Fruit fly (Drosophila melanogaster) whole organism, embryonic: Measurements from ENCODE around the gene CG15643.

Experiments used
- BEAF-32 ChIP-seq: fragments of 200-800 bp; sonication (Bioruptor generic); optimal IDR thresholded peaks from 3 replicates; lab custom pipeline; 2017; ENCODE audit warnings: missing biosample characterization, missing genetic modification characterization, mild to moderate bottlenecking, moderate library complexity, missing genetic modification reagents
- CG10209 ChIP-seq: fragments of 200-800 bp; sonication (Bioruptor generic); optimal IDR thresholded peaks from 3 replicates; lab custom pipeline; 2017; ENCODE audit warnings: missing biosample characterization, mild to moderate bottlenecking, missing genetic modification characterization, missing genetic modification reagents
- CG10959 ChIP-seq: fragments of 200-800 bp; sonication (Bioruptor generic); IDR thresholded peaks from 2 replicates; pipeline ENCODE4 v1.3.6; 2022; ENCODE audit warnings: missing biosample characterization, missing genetic modification characterization
- CG10979 ChIP-seq: fragments of 200-800 bp; sonication (Bioruptor generic); optimal IDR thresholded peaks from 2 replicates; lab custom pipeline; 2018; ENCODE audit warnings: missing biosample characterization, mild to moderate bottlenecking, missing genetic modification characterization, moderate library complexity
- CG11560 ChIP-seq: fragments of 200-800 bp; sonication (Bioruptor generic); IDR thresholded peaks from 3 replicates; pipeline ENCODE4 v1.3.6; 2022; ENCODE audit warnings: missing biosample characterization, missing genetic modification characterization
- CG11696 ChIP-seq: fragments of 200-800 bp; sonication (Bioruptor generic); IDR thresholded peaks from 2 replicates; pipeline ENCODE4 v1.3.6; 2022; ENCODE audit warnings: missing biosample characterization, missing genetic modification characterization
- CG11723 ChIP-seq: fragments of 200-800 bp; sonication (Bioruptor generic); optimal IDR thresholded peaks from 2 replicates; lab custom pipeline; 2017; ENCODE audit warnings: missing biosample characterization, mild to moderate bottlenecking, missing genetic modification characterization
- CG1233 ChIP-seq: fragments of 200-800 bp; sonication (Bioruptor generic); optimal IDR thresholded peaks from 4 replicates; lab custom pipeline; 2018; ENCODE audit warnings: missing biosample characterization, mild to moderate bottlenecking, missing genetic modification characterization
- CG12391 ChIP-seq: fragments of 200-800 bp; sonication (Bioruptor generic); optimal IDR thresholded peaks from 3 replicates; lab custom pipeline; 2018; ENCODE audit warnings: missing biosample characterization, mild to moderate bottlenecking, missing genetic modification characterization, moderate library complexity
- CG12942 ChIP-seq: fragments of 200-800 bp; sonication (Bioruptor generic); optimal IDR thresholded peaks from 3 replicates; lab custom pipeline; 2016; ENCODE audit warnings: missing biosample characterization, missing genetic modification characterization
- CG13424 ChIP-seq: fragments of 200-800 bp; sonication (Bioruptor generic); optimal IDR thresholded peaks from 2 replicates; lab custom pipeline; 2019; ENCODE audit warnings: missing biosample characterization, mild to moderate bottlenecking, missing genetic modification characterization, moderate library complexity
- CG2116 ChIP-seq: fragments of 200-800 bp; sonication (Bioruptor generic); optimal IDR thresholded peaks from 3 replicates; lab custom pipeline; 2018; ENCODE audit warnings: missing biosample characterization, mild to moderate bottlenecking, missing genetic modification characterization
- CG2678 ChIP-seq: fragments of 200-800 bp; sonication (Bioruptor generic); optimal IDR thresholded peaks from 3 replicates; lab custom pipeline; 2019; ENCODE audit warnings: missing biosample characterization, mild to moderate bottlenecking, missing genetic modification characterization, moderate library complexity
- CG2712 ChIP-seq: fragments of 200-800 bp; optimal IDR thresholded peaks from 3 replicates; lab custom pipeline; 2019; ENCODE audit warnings: missing biosample characterization, mild to moderate bottlenecking, missing genetic modification characterization, moderate library complexity
- CG31388 ChIP-seq: fragments of 200-800 bp; sonication (Bioruptor generic); optimal IDR thresholded peaks from 2 replicates; lab custom pipeline; 2016; ENCODE audit warnings: missing biosample characterization, missing genetic modification characterization
- CG31441 ChIP-seq: fragments of 200-800 bp; sonication (Bioruptor generic); IDR thresholded peaks from 2 replicates; pipeline ENCODE4 v1.3.6; 2022; ENCODE audit warnings: missing biosample characterization, missing genetic modification characterization
- CG33213 ChIP-seq: fragments of 200-800 bp; sonication (Bioruptor generic); optimal IDR thresholded peaks from 3 replicates; lab custom pipeline; 2016; ENCODE audit warnings: missing biosample characterization, missing genetic modification characterization
- CG3726 ChIP-seq: fragments of 200-800 bp; sonication (Bioruptor generic); IDR thresholded peaks from 3 replicates; pipeline ENCODE4, ENCODE4 v1.3.6; 2022; ENCODE audit warnings: missing biosample characterization, missing genetic modification characterization
- CG4282 ChIP-seq: fragments of 200-800 bp; sonication (Bioruptor generic); optimal IDR thresholded peaks from 2 replicates; lab custom pipeline; 2016; ENCODE audit warnings: missing biosample characterization, missing genetic modification characterization
- CG7786 ChIP-seq: fragments of 200-800 bp; sonication (Bioruptor generic); optimal IDR thresholded peaks from 2 replicates; lab custom pipeline; 2016; ENCODE audit warnings: missing biosample characterization, missing genetic modification characterization
- CG7839 ChIP-seq: fragments of 200-800 bp; sonication (Bioruptor generic); optimal IDR thresholded peaks from 3 replicates; lab custom pipeline; 2018; ENCODE audit warnings: missing biosample characterization, mild to moderate bottlenecking, missing genetic modification characterization, moderate library complexity
- CoRest ChIP-seq: fragments of 200-800 bp; sonication (Bioruptor generic); optimal IDR thresholded peaks from 3 replicates; lab custom pipeline; 2018; ENCODE audit warnings: missing biosample characterization, mild to moderate bottlenecking, missing genetic modification characterization, moderate library complexity
- Dfd ChIP-seq, 2 experiments: fragments of >200 bp; optimal IDR thresholded peaks; 2 replicates each; lab custom pipeline; 2017; ENCODE audit warnings: missing biosample characterization in 2 of 2, missing genetic modification characterization in 2 of 2
- Eip74EF ChIP-seq, 2 experiments: fragments of 200-800 bp in 1 of 2; fragments of >200 bp in 1 of 2; sonication (Bioruptor generic) in 1 of 2; optimal IDR thresholded peaks; 2 replicates each; lab custom pipeline; 2017 to 2019; ENCODE audit warnings: missing biosample characterization in 2 of 2, missing genetic modification characterization in 2 of 2, mild to moderate bottlenecking in 1 of 2, moderate library complexity in 1 of 2
- HHEX ChIP-seq: fragments of 200-800 bp; sonication (Bioruptor generic); optimal IDR thresholded peaks from 3 replicates; lab custom pipeline; 2017; ENCODE audit warnings: missing biosample characterization, mild to moderate bottlenecking, missing genetic modification characterization, missing genetic modification reagents
- Hr39 ChIP-seq: fragments of >200 bp; optimal IDR thresholded peaks from 2 replicates; lab custom pipeline; 2017
- Hr51 ChIP-seq, 2 experiments: fragments of 200-800 bp; sonication (Bioruptor generic); optimal IDR thresholded peaks; 2 replicates in 1 of 2; 3 replicates in 1 of 2; lab custom pipeline; 2016 to 2018; ENCODE audit warnings: missing biosample characterization in 2 of 2, missing genetic modification characterization in 2 of 2, mild to moderate bottlenecking in 1 of 2, moderate library complexity in 1 of 2
- MTF-1 ChIP-seq: fragments of 200-800 bp; sonication (Bioruptor generic); optimal IDR thresholded peaks from 2 replicates; lab custom pipeline; 2018; ENCODE audit warnings: missing biosample characterization, mild to moderate bottlenecking, missing genetic modification characterization, borderline replicate concordance
- Mad ChIP-seq: fragments of 200-800 bp; sonication (Bioruptor generic); optimal IDR thresholded peaks from 2 replicates; lab custom pipeline; 2016; ENCODE audit warnings: missing biosample characterization, missing genetic modification characterization
- Sox102F ChIP-seq: fragments of 200-800 bp; sonication (Bioruptor generic); optimal IDR thresholded peaks from 2 replicates; lab custom pipeline; 2018; ENCODE audit warnings: missing biosample characterization, mild to moderate bottlenecking, missing genetic modification characterization, moderate library complexity
- Taf1 ChIP-seq: fragments of 200-800 bp; sonication (Bioruptor generic); IDR thresholded peaks from 2 replicates; pipeline ENCODE4 v1.3.6; 2022; ENCODE audit warnings: missing biosample characterization, missing genetic modification characterization
- ab ChIP-seq: fragments of 200-800 bp; sonication (Bioruptor generic); optimal IDR thresholded peaks from 2 replicates; lab custom pipeline; 2016; ENCODE audit warnings: missing biosample characterization, missing genetic modification characterization
- ase ChIP-seq: fragments of 200-800 bp; sonication (Bioruptor generic); IDR thresholded peaks from 3 replicates; pipeline ENCODE4 v1.3.6; 2022; ENCODE audit warnings: missing biosample characterization, missing genetic modification characterization
- chm ChIP-seq: fragments of 200-800 bp; sonication (Bioruptor generic); IDR thresholded peaks from 2 replicates; pipeline ENCODE4 v1.3.6; 2022; ENCODE audit warnings: missing biosample characterization, missing genetic modification characterization
- eve ChIP-seq, 2 experiments: fragments of >200 bp; optimal IDR thresholded peaks; 2 replicates each; lab custom pipeline; 2017; ENCODE audit warnings: missing biosample characterization in 2 of 2, missing genetic modification characterization in 2 of 2
- eyg ChIP-seq: fragments of 200-800 bp; sonication (Bioruptor generic); optimal IDR thresholded peaks from 3 replicates; lab custom pipeline; 2016; ENCODE audit warnings: missing biosample characterization, missing genetic modification characterization
- fd3F ChIP-seq: fragments of 200-800 bp; sonication (Bioruptor generic); optimal IDR thresholded peaks from 2 replicates; lab custom pipeline; 2018; ENCODE audit warnings: missing biosample characterization, mild to moderate bottlenecking, missing genetic modification characterization, moderate library complexity
- gem ChIP-seq: fragments of 200-800 bp; sonication (Bioruptor generic); optimal IDR thresholded peaks from 2 replicates; lab custom pipeline; 2019; ENCODE audit warnings: missing biosample characterization, mild to moderate bottlenecking, missing genetic modification characterization, moderate library complexity
- grau ChIP-seq: fragments of 200-800 bp; optimal IDR thresholded peaks from 3 replicates; lab custom pipeline; 2019; ENCODE audit warnings: missing biosample characterization, mild to moderate bottlenecking, missing genetic modification characterization, moderate library complexity
- ham ChIP-seq: fragments of 200-800 bp; sonication (Bioruptor generic); IDR thresholded peaks from 2 replicates; pipeline ENCODE4 v1.3.6; 2022; ENCODE audit warnings: missing biosample characterization, missing genetic modification characterization
- ken ChIP-seq: fragments of 200-800 bp; sonication (Bioruptor generic); IDR thresholded peaks from 3 replicates; pipeline ENCODE4 v1.3.6; 2022; ENCODE audit warnings: missing biosample characterization, missing genetic modification characterization
- nerfin-1 ChIP-seq: fragments of 200-800 bp; sonication (Bioruptor generic); optimal IDR thresholded peaks from 3 replicates; lab custom pipeline; 2019; ENCODE audit warnings: missing biosample characterization, mild to moderate bottlenecking, missing genetic modification characterization, moderate library complexity
- pfk ChIP-seq: fragments of 200-800 bp; sonication (Bioruptor generic); optimal IDR thresholded peaks from 2 replicates; lab custom pipeline; 2018; ENCODE audit warnings: missing biosample characterization, mild to moderate bottlenecking, missing genetic modification characterization, moderate library complexity
- slbo ChIP-seq: fragments of 200-800 bp; sonication (Bioruptor generic); IDR thresholded peaks from 2 replicates; pipeline ENCODE4 v1.3.6; 2022; ENCODE audit warnings: missing biosample characterization, missing genetic modification characterization
- sqz ChIP-seq: fragments of 200-800 bp; sonication (Bioruptor generic); optimal IDR thresholded peaks from 3 replicates; lab custom pipeline; 2018; ENCODE audit warnings: missing biosample characterization, mild to moderate bottlenecking, missing genetic modification characterization
- sug ChIP-seq: fragments of 200-800 bp; optimal IDR thresholded peaks from 2 replicates; lab custom pipeline; 2019; ENCODE audit warnings: missing biosample characterization, mild to moderate bottlenecking, missing genetic modification characterization, moderate library complexity
- tgo ChIP-seq: fragments of 200-800 bp; sonication (Bioruptor generic); IDR thresholded peaks from 3 replicates; pipeline ENCODE4 v1.3.6; 2022; ENCODE audit warnings: missing biosample characterization, missing genetic modification characterization
- tio ChIP-seq: fragments of 200-800 bp; sonication (Bioruptor generic); optimal IDR thresholded peaks from 2 replicates; lab custom pipeline; 2017; ENCODE audit warnings: missing biosample characterization, missing genetic modification characterization, inconsistent platforms
- tll ChIP-seq, 2 experiments: fragments of 200-800 bp in 1 of 2; fragments of >200 bp in 1 of 2; sonication (Bioruptor generic) in 1 of 2; optimal IDR thresholded peaks; 2 replicates each; lab custom pipeline; 2017 to 2019; ENCODE audit warnings: missing biosample characterization in 2 of 2, missing genetic modification characterization in 2 of 2, mild to moderate bottlenecking in 1 of 2, moderate library complexity in 1 of 2
- vnd ChIP-seq: fragments of 200-800 bp; sonication (Bioruptor generic); IDR thresholded peaks from 3 replicates; pipeline ENCODE4 v1.3.6; 2022; ENCODE audit warnings: missing biosample characterization, missing genetic modification characterization; ENCODE audit not compliant: partially characterized antibody
- zen2 ChIP-seq: fragments of 200-800 bp; sonication (Bioruptor generic); IDR thresholded peaks from 3 replicates; pipeline ENCODE4 v1.3.6; 2022; ENCODE audit warnings: missing biosample characterization, missing genetic modification characterization; ENCODE audit not compliant: partially characterized antibody

The CG15643 gene

DNA sequence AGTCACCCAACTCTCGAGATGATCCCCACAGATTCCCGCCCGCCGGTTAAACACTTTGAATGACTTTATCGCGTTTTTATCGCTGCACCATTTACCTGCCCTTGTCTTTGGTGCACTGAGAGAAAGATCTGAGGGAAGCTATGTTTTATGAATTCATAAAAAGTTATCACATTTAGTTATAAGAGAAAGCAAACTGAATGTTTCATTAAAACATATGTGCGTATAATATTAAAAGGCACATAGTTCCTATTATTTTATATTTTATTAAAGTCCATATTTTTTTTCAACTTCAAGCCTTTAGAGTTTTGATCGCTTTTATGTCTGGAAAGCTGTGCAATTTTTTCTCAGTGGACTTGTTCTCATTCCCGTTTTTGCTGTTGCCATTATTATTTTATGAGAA is 41.6 kb downstream of the CG15643 start:
- TF ChIP-seq CG31441 (GFP tag; lab: Robert Waterston, UW) (0 out of 2 replicates have a peak, but pooled peaks have one; percentile 28), sug (tag; lab: Kevin White, UChicago) (no peak), CG7786 (GFP tag; lab: Kevin White, UChicago) (no peak), CG11723 (GFP tag; lab: Kevin White, UChicago) (no peak), chm (no peak), Eip74EF (GFP tag; optimal IDR thresholded peaks at IDR 0.05; lab: Kevin White, UChicago) (no peak), fd3F (GFP tag; lab: Kevin White, UChicago) (no peak), Sox102F (peak; percentile 9), Hr51 (GFP tag; optimal IDR thresholded peaks at IDR 0.05; lab: Kevin White, UChicago) (peak in 1 of 2 experiments; percentile 38), CG12391 (tag; lab: Kevin White, UChicago) (peak; percentile 27), CG3726 (no peak), Dfd (GFP tag; optimal IDR thresholded peaks at IDR 0.05; lab: Kevin White, UChicago) (no peak), sqz (GFP tag; lab: Kevin White, UChicago) (no peak), zen2 (GFP tag; lab: Robert Waterston, UW) (no peak), eve (GFP tag; optimal IDR thresholded peaks at IDR 0.05; lab: Kevin White, UChicago) (no peak), CG2712 (tag; lab: Kevin White, UChicago) (peak; percentile 8), CG12942 (GFP tag; lab: Kevin White, UChicago) (no peak), MTF-1 (no peak), eyg (GFP tag; lab: Kevin White, UChicago) (no peak), Mad (no peak), tio (GFP tag; lab: Kevin White, UChicago) (peak; percentile 3), CG11560 (tag; lab: Robert Waterston, UW) (no peak), CG10209 (GFP tag; lab: Kevin White, UChicago) (no peak), Hr39 (lab: Kevin White, UChicago) (no peak), pfk (GFP tag; lab: Kevin White, UChicago) (no peak), tgo (peak; percentile 24; the same call in 1 of the 3 replicates), grau (peak; percentile 38), CG2678 (tag; lab: Kevin White, UChicago) (peak; percentile 39), ken (GFP tag; lab: Robert Waterston, UW) (no peak), CG7839 (tag; lab: Kevin White, UChicago) (peak; percentile 50), ase (GFP tag; lab: Robert Waterston, UW) (no peak), ab (GFP tag; lab: Kevin White, UChicago) (no peak), CG1233 (GFP tag; lab: Kevin White, UChicago) (no peak), gem (tag; lab: Kevin White, UChicago) (peak; percentile 52), Taf1 (GFP tag; lab: Robert Waterston, UW) (no peak), CG33213 (GFP tag; lab: Kevin White, UChicago) (no peak), CG31388 (GFP tag; lab: Kevin White, UChicago) (no peak), CG13424 (peak; percentile 18), BEAF-32 (GFP tag; lab: Kevin White, UChicago) (no peak), CG10959 (GFP tag; lab: Robert Waterston, UW) (no peak), tll (GFP tag; optimal IDR thresholded peaks at IDR 0.05; lab: Kevin White, UChicago) (no peak), CG10979 (tag; lab: Kevin White, UChicago) (peak; percentile 8), vnd (GFP tag; lab: Robert Waterston, UW) (no peak), slbo (GFP tag; lab: Robert Waterston, UW) (peak; percentile 14; the same call in 1 of the 2 replicates), HHEX (GFP tag; lab: Kevin White, UChicago) (no peak), CG11696 (no peak), CoRest (peak; percentile 32), CG2116 (GFP tag; lab: Kevin White, UChicago) (no peak), nerfin-1 (no peak), ham (no peak), CG4282 (GFP tag; lab: Kevin White, UChicago) (no peak)
